Worm (Caenorhabditis elegans): ENCODE data around the gene unc-32.

- TF ChIP-seq ztf-11 (tag; optimal IDR thresholded peaks at IDR 0.05) (no peak), nhr-28 (tag; optimal IDR thresholded peaks at IDR 0.05) (no peak), skn-1 (tag; optimal IDR thresholded peaks at IDR 0.05) (peak; percentile 47), aly-2 (tag; optimal IDR thresholded peaks at IDR 0.05) (no peak), nhr-11 (tag; optimal IDR thresholded peaks at IDR 0.05) (peak; percentile 68), ceh-28 (tag; optimal IDR thresholded peaks at IDR 0.05) (peak; percentile 71), fos-1 (tag; optimal IDR thresholded peaks at IDR 0.05) (no peak), unc-62 (GFP tag; optimal IDR thresholded peaks at IDR 0.05) (no peak), tbx-2 (tag; optimal IDR thresholded peaks at IDR 0.05) (peak; percentile 69), R02D3.7 (tag; optimal IDR thresholded peaks at IDR 0.05) (peak; percentile 48), elt-1 (tag; optimal IDR thresholded peaks at IDR 0.05) (no peak), sea-2 (GFP tag; optimal IDR thresholded peaks at IDR 0.05) (no peak), ceh-82 (tag; optimal IDR thresholded peaks at IDR 0.05) (no peak)
These were observed 18.1 kb upstream of the unc-32 start, which contains the start of gene famh-136 for ce11 chrIII:8887184-8887801.
